Fruit fly (Drosophila melanogaster) whole organism, wandering third instar larva: ENCODE data around the gene Vps52.

Source experiments
- Abd-B ChIP-seq: fragments of >200 bp; optimal IDR thresholded peaks from 2 replicates; lab custom pipeline; 2017; ENCODE audit warnings: missing biosample characterization, missing genetic modification characterization
- CG32264 ChIP-seq: fragments of 200-800 bp; sonication (Bioruptor generic); optimal IDR thresholded peaks from 2 replicates; lab custom pipeline; 2016; ENCODE audit warnings: missing biosample characterization, missing genetic modification characterization
- CG9705 ChIP-seq: fragments of 200-800 bp; sonication (Bioruptor generic); optimal IDR thresholded peaks from 2 replicates; lab custom pipeline; 2018; ENCODE audit warnings: missing biosample characterization, mild to moderate bottlenecking, missing genetic modification characterization
- CrebA ChIP-seq: fragments of 200-800 bp; sonication (Bioruptor generic); optimal IDR thresholded peaks from 2 replicates; lab custom pipeline; 2016; ENCODE audit warnings: missing biosample characterization, mild to moderate bottlenecking, missing genetic modification characterization, borderline replicate concordance
- Dfd ChIP-seq: fragments of >200 bp; optimal IDR thresholded peaks from 2 replicates; lab custom pipeline; 2017; ENCODE audit warnings: missing biosample characterization, missing genetic modification characterization
- Dif ChIP-seq: fragments of 200-275, 200-300 bp; sonication (Bioruptor generic); optimal IDR thresholded peaks from 2 replicates; lab custom pipeline; 2018; ENCODE audit warnings: missing biosample characterization, missing genetic modification characterization; ENCODE audit not compliant: partially characterized antibody
- GATAd ChIP-seq: sonication (Bioruptor generic); optimal IDR thresholded peaks from 2 replicates; lab custom pipeline; 2016; ENCODE audit warnings: missing biosample characterization, missing genetic modification characterization
- HLH106 ChIP-seq: fragments of 200-800 bp; optimal IDR thresholded peaks from 3 replicates; lab custom pipeline; 2019; ENCODE audit warnings: missing biosample characterization, mild to moderate bottlenecking, missing genetic modification characterization, moderate library complexity
- Hnf4 ChIP-seq: fragments of 200-800 bp; sonication (Bioruptor generic); optimal IDR thresholded peaks from 2 replicates; lab custom pipeline; 2016; ENCODE audit warnings: missing biosample characterization, mild to moderate bottlenecking, missing genetic modification characterization
- Hr78 ChIP-seq: fragments of >200 bp; optimal IDR thresholded peaks from 2 replicates; lab custom pipeline; 2017; ENCODE audit warnings: missing biosample characterization, missing genetic modification characterization
- Hr83 ChIP-seq: fragments of 200-300 bp; sonication (Bioruptor generic); optimal IDR thresholded peaks from 2 replicates; lab custom pipeline; 2016; ENCODE audit warnings: missing biosample characterization, mild to moderate bottlenecking, missing genetic modification characterization, moderate library complexity; ENCODE audit not compliant: poor library complexity, severe bottlenecking
- Jra ChIP-seq: sonication (Bioruptor generic); optimal IDR thresholded peaks from 2 replicates; lab custom pipeline; 2016; ENCODE audit warnings: missing biosample characterization, missing genetic modification characterization
- Mio ChIP-seq: sonication (Bioruptor generic); optimal IDR thresholded peaks from 2 replicates; lab custom pipeline; 2016; ENCODE audit warnings: missing biosample characterization, missing genetic modification characterization
- Myc ChIP-seq: fragments of >200 bp; optimal IDR thresholded peaks from 2 replicates; lab custom pipeline; 2017
- N ChIP-seq: fragments of >200 bp; optimal IDR thresholded peaks from 2 replicates; lab custom pipeline; 2018; ENCODE audit warnings: missing biosample characterization, missing external identifiers, missing genetic modification characterization
- OdsH ChIP-seq: fragments of 200-800 bp; sonication (Bioruptor generic); optimal IDR thresholded peaks from 2 replicates; lab custom pipeline; 2016; ENCODE audit warnings: missing biosample characterization, mild to moderate bottlenecking, missing genetic modification characterization
- Rel ChIP-seq, 2 experiments: fragments of 200-800 bp; sonication (Bioruptor generic) in 1 of 2; optimal IDR thresholded peaks; 2 replicates in 1 of 2; 3 replicates in 1 of 2; lab custom pipeline; 2016 to 2019; ENCODE audit warnings: mild to moderate bottlenecking in 2 of 2, missing biosample characterization in 2 of 2, missing genetic modification characterization in 2 of 2, moderate library complexity in 1 of 2
- Sp1 ChIP-seq: fragments of 200-800 bp; sonication (Bioruptor generic); optimal IDR thresholded peaks from 3 replicates; lab custom pipeline; 2019; ENCODE audit warnings: missing biosample characterization, mild to moderate bottlenecking, missing genetic modification characterization, moderate library complexity
- Vsx2 ChIP-seq: fragments of 200-300, 225-300 bp; sonication (Bioruptor generic); optimal IDR thresholded peaks from 2 replicates; lab custom pipeline; 2018; ENCODE audit warnings: missing biosample characterization, missing genetic modification characterization; ENCODE audit not compliant: partially characterized antibody
- br ChIP-seq: fragments of 200-800 bp; sonication (Bioruptor generic); optimal IDR thresholded peaks from 2 replicates; lab custom pipeline; 2016; ENCODE audit warnings: missing biosample characterization, missing genetic modification characterization
- brk ChIP-seq: fragments of 200-800 bp; sonication (Bioruptor generic); optimal IDR thresholded peaks from 2 replicates; lab custom pipeline; 2016; ENCODE audit warnings: missing biosample characterization, mild to moderate bottlenecking, missing genetic modification characterization
- dl ChIP-seq, 2 experiments: fragments of 175-275, 200-275 bp in 1 of 2; fragments of 200-275 bp in 1 of 2; sonication (Bioruptor generic); optimal IDR thresholded peaks; lab custom pipeline; 2018; ENCODE audit warnings: mild to moderate bottlenecking in 2 of 2, missing biosample characterization in 2 of 2, missing genetic modification characterization in 2 of 2, moderate library complexity in 2 of 2; ENCODE audit not compliant: partially characterized antibody in 2 of 2, insufficient read depth in 1 of 2
- dmrt93B ChIP-seq: fragments of 200-800 bp; sonication (Bioruptor generic); optimal IDR thresholded peaks from 2 replicates; lab custom pipeline; 2018; ENCODE audit warnings: missing biosample characterization, mild to moderate bottlenecking, missing genetic modification characterization
- dsf ChIP-seq: sonication (Bioruptor generic); optimal IDR thresholded peaks from 2 replicates; lab custom pipeline; 2016; ENCODE audit warnings: missing biosample characterization, missing genetic modification characterization, borderline replicate concordance
- ey ChIP-seq: fragments of 200-800 bp; sonication (Bioruptor generic); optimal IDR thresholded peaks from 2 replicates; lab custom pipeline; 2016; ENCODE audit warnings: missing biosample characterization, missing genetic modification characterization
- foxo ChIP-seq, 2 experiments: fragments of 200-800 bp; sonication (Bioruptor generic); optimal IDR thresholded peaks; 2 replicates in 1 of 2; 3 replicates in 1 of 2; lab custom pipeline; 2016 to 2017; ENCODE audit warnings: missing biosample characterization in 2 of 2, missing genetic modification characterization in 2 of 2
- fru ChIP-seq: fragments of 200-800 bp; sonication (Bioruptor generic); optimal IDR thresholded peaks from 3 replicates; lab custom pipeline; 2016; ENCODE audit warnings: missing biosample characterization, mild to moderate bottlenecking, missing genetic modification characterization
- h ChIP-seq: fragments of 200-800 bp; sonication (Bioruptor generic); optimal IDR thresholded peaks from 3 replicates; lab custom pipeline; 2016; ENCODE audit warnings: missing biosample characterization, mild to moderate bottlenecking, missing genetic modification characterization
- jim ChIP-seq: fragments of 175-275, 200-325 bp; sonication (Bioruptor generic); optimal IDR thresholded peaks from 2 replicates; lab custom pipeline; 2016; ENCODE audit warnings: missing biosample characterization, mild to moderate bottlenecking, missing genetic modification characterization
- lola ChIP-seq: fragments of >200 bp; optimal IDR thresholded peaks from 2 replicates; lab custom pipeline; 2017; ENCODE audit warnings: missing biosample characterization, missing genetic modification characterization
- pan ChIP-seq: fragments of >200 bp; optimal IDR thresholded peaks from 2 replicates; lab custom pipeline; 2017
- psq ChIP-seq: fragments of 200-800 bp; sonication (Bioruptor generic); optimal IDR thresholded peaks from 3 replicates; lab custom pipeline; 2017; ENCODE audit warnings: missing biosample characterization, mild to moderate bottlenecking, missing genetic modification characterization, moderate library complexity
- rgr ChIP-seq: fragments of 200-800 bp; sonication (Bioruptor generic); optimal IDR thresholded peaks from 3 replicates; lab custom pipeline; 2016; ENCODE audit warnings: missing biosample characterization, mild to moderate bottlenecking, missing genetic modification characterization
- sage ChIP-seq: fragments of 200-800 bp; sonication (Bioruptor generic); optimal IDR thresholded peaks from 2 replicates; lab custom pipeline; 2016; ENCODE audit warnings: missing biosample characterization, mild to moderate bottlenecking, missing genetic modification characterization
- sv ChIP-seq: fragments of 200-800 bp; sonication (Bioruptor generic); optimal IDR thresholded peaks from 3 replicates; lab custom pipeline; 2016; ENCODE audit warnings: missing biosample characterization, missing genetic modification characterization
- tai ChIP-seq: sonication (Bioruptor generic); optimal IDR thresholded peaks from 2 replicates; lab custom pipeline; 2016; ENCODE audit warnings: missing biosample characterization, missing genetic modification characterization
- usp ChIP-seq: fragments of >200 bp; optimal IDR thresholded peaks from 2 replicates; lab custom pipeline; 2017; ENCODE audit warnings: missing biosample characterization, missing genetic modification characterization
- woc ChIP-seq: sonication (Bioruptor generic); optimal IDR thresholded peaks from 2 replicates; lab custom pipeline; 2016; ENCODE audit warnings: missing biosample characterization, mild to moderate bottlenecking, missing genetic modification characterization

Vps52 gene

DNA sequence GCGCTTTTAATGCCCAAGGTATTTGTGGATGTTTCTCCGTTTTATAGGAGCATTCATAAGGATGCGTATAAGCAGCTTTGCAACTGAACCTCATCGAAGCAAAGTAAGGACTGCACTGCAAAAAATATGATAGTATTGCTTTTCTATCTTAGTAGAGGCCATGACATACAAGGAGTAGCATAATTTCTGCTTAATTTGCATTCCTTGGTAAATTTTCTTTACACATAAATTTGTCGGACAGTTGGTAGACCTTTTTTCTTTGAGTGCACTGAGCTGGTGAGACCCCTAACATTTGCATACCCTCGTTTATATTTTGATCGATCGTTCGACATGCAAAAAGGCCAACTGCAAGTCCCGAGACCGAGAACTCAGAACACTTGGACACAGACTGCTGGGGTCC, 30.8 kb downstream of the Vps52 start:
- peak; percentile 82 for TF ChIP-seq ey (GFP tag; lab: Kevin White, UChicago)
- peak in 1 of 2 experiments; percentile 87 for TF ChIP-seq foxo (GFP tag; optimal IDR thresholded peaks at IDR 0.05; lab: Kevin White, UChicago)
- TF ChIP-seq dsf (GFP tag; lab: Kevin White, UChicago), result no peak
- peak; percentile 68 for TF ChIP-seq dmrt93B (GFP tag; lab: Kevin White, UChicago)
- TF ChIP-seq h (GFP tag; lab: Kevin White, UChicago), result peak; percentile 85
- no peak for TF ChIP-seq Mio
- peak; percentile 82 for TF ChIP-seq Sp1 (GFP tag; lab: Kevin White, UChicago)
- peak; percentile 77 for TF ChIP-seq OdsH
- TF ChIP-seq Myc, result no peak
- TF ChIP-seq sage, result peak; percentile 35
- peak; percentile 68 for TF ChIP-seq CG9705 (GFP tag; lab: Kevin White, UChicago)
- TF ChIP-seq fru, result peak; percentile 89
- peak; percentile 66 for TF ChIP-seq tai
- peak; percentile 62 for TF ChIP-seq brk
- TF ChIP-seq HLH106 (tag; lab: Kevin White, UChicago), result peak; percentile 86
- peak; percentile 34 for TF ChIP-seq CG32264
- no peak for TF ChIP-seq sv (GFP tag; lab: Kevin White, UChicago)
- peak; percentile 80 for TF ChIP-seq woc (GFP tag; lab: Kevin White, UChicago)
- TF ChIP-seq Hnf4 (GFP tag; lab: Kevin White, UChicago), result peak; percentile 85
- peak; percentile 73 for TF ChIP-seq psq (GFP tag; lab: Kevin White, UChicago)
- peak; percentile 64 for TF ChIP-seq Jra (GFP tag; lab: Kevin White, UChicago)
- TF ChIP-seq br, result peak; percentile 81
- no peak for TF ChIP-seq Rel (GFP tag; optimal IDR thresholded peaks at IDR 0.05; lab: Kevin White, UChicago)
- peak; percentile 29 for TF ChIP-seq Rel (tag; optimal IDR thresholded peaks at IDR 0.05; lab: Kevin White, UChicago)
- no peak for TF ChIP-seq Dfd (GFP tag; lab: Kevin White, UChicago)
- peak; percentile 82 for TF ChIP-seq rgr (GFP tag; lab: Kevin White, UChicago)

DNA sequence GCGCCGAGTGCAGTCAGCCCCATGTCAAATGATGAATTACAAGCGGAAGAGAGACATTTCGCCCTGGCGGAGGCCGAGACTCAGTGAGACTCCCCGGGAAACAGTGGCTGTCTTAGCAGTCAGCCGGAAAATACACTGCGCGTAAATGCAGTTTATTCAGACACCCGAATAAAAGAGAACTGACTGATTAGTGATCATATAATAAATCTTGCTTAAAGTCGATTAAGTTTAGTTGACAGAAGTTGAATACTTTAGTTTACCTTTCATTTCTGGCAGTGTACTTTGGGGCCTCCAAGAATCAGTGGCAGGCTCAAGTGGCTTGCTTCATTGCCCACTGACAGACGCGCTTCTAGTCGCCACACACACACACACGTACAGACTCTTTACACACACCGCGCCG, 32.5 kb downstream of the Vps52 start:
- no peak for TF ChIP-seq woc (GFP tag; lab: Kevin White, UChicago)
- no peak for TF ChIP-seq Sp1 (GFP tag; lab: Kevin White, UChicago)
- TF ChIP-seq CG32264, result no peak
- TF ChIP-seq GATAd (GFP tag; lab: Kevin White, UChicago), result no peak
- peak; percentile 11 for TF ChIP-seq ey (GFP tag; lab: Kevin White, UChicago)
- no peak for TF ChIP-seq CG9705 (GFP tag; lab: Kevin White, UChicago)
- peak; percentile 13 for TF ChIP-seq psq (GFP tag; lab: Kevin White, UChicago)
- TF ChIP-seq fru, result peak; percentile 28
- TF ChIP-seq tai, result no peak
- no peak for TF ChIP-seq Jra (GFP tag; lab: Kevin White, UChicago)
- TF ChIP-seq CrebA, result no peak
- no peak for TF ChIP-seq Abd-B (GFP tag; lab: Kevin White, UChicago)
- TF ChIP-seq N (GFP tag; lab: Kevin White, UChicago), result no peak
- TF ChIP-seq Rel (GFP tag; optimal IDR thresholded peaks at IDR 0.05; lab: Kevin White, UChicago), result no peak
- no peak for TF ChIP-seq Rel (tag; optimal IDR thresholded peaks at IDR 0.05; lab: Kevin White, UChicago)
- TF ChIP-seq Hnf4 (GFP tag; lab: Kevin White, UChicago), result peak; percentile 27
- peak in 1 of 2 experiments; percentile 51 for TF ChIP-seq foxo (GFP tag; optimal IDR thresholded peaks at IDR 0.05; lab: Kevin White, UChicago)
- TF ChIP-seq Dfd (GFP tag; lab: Kevin White, UChicago), result no peak
- TF ChIP-seq pan (lab: Kevin White, UChicago), result no peak
- no peak for TF ChIP-seq dsf (GFP tag; lab: Kevin White, UChicago)
- no peak for TF ChIP-seq lola
- no peak for TF ChIP-seq Mio
- no peak for TF ChIP-seq OdsH
- no peak for TF ChIP-seq Vsx2 (GFP tag; lab: Kevin White, UChicago)
- no peak for TF ChIP-seq Hr78 (GFP tag; lab: Kevin White, UChicago)
- no peak for TF ChIP-seq Dif (GFP tag; lab: Kevin White, UChicago)
- TF ChIP-seq usp (GFP tag; lab: Kevin White, UChicago), result no peak
- no peak for TF ChIP-seq brk
- TF ChIP-seq Hr83, result no peak
- TF ChIP-seq h (GFP tag; lab: Kevin White, UChicago), result peak; percentile 33
- no peak for TF ChIP-seq sv (GFP tag; lab: Kevin White, UChicago)
- TF ChIP-seq dl (GFP tag; optimal IDR thresholded peaks at IDR 0.05; lab: Kevin White, UChicago; ENCODE audit: insufficient read depth in 1 of 2, partially characterized antibody in 2 of 2), result no peak
- no peak for TF ChIP-seq dmrt93B (GFP tag; lab: Kevin White, UChicago)
- TF ChIP-seq HLH106 (tag; lab: Kevin White, UChicago), result peak; percentile 4
- TF ChIP-seq Myc, result no peak
- no peak for TF ChIP-seq jim (GFP tag; lab: Kevin White, UChicago)
- TF ChIP-seq br, result peak; percentile 10
- peak; percentile 31 for TF ChIP-seq rgr (GFP tag; lab: Kevin White, UChicago)
- no peak for TF ChIP-seq sage
- TF ChIP-seq, all 38 proteins: peak for 9
